Fruit fly (Drosophila melanogaster) whole organism, prepupa: Measurements from ENCODE around the gene bru1.

Source experiments
- Blimp-1 ChIP-seq: fragments of 200-800 bp; sonication (Bioruptor generic); optimal IDR thresholded peaks from 3 replicates; lab custom pipeline; 2017; ENCODE audit warnings: missing biosample characterization, missing genetic modification characterization, mild to moderate bottlenecking, moderate library complexity, missing genetic modification reagents
- CG10631 ChIP-seq: fragments of 200-800 bp; sonication (Bioruptor generic); optimal IDR thresholded peaks from 2 replicates; lab custom pipeline; 2016; ENCODE audit warnings: missing biosample characterization, missing genetic modification characterization
- CG10669 ChIP-seq: fragments of 200-800 bp; sonication (Bioruptor generic); optimal IDR thresholded peaks from 3 replicates; lab custom pipeline; 2018; ENCODE audit warnings: missing biosample characterization, mild to moderate bottlenecking, missing genetic modification characterization, moderate library complexity
- CG11762 ChIP-seq: fragments of 200-800 bp; sonication (Bioruptor generic); optimal IDR thresholded peaks from 3 replicates; lab custom pipeline; 2016; ENCODE audit warnings: missing biosample characterization, missing genetic modification characterization; ENCODE audit not compliant: insufficient read depth
- CG11902 ChIP-seq: fragments of 200-800 bp; sonication (Bioruptor generic); optimal IDR thresholded peaks from 3 replicates; lab custom pipeline; 2016; ENCODE audit warnings: missing biosample characterization, missing genetic modification characterization
- CG15336 ChIP-seq: fragments of 200-800 bp; sonication (Bioruptor generic); IDR thresholded peaks from 2 replicates; pipeline ENCODE4 v1.3.6; 2022; ENCODE audit warnings: missing biosample characterization, missing genetic modification characterization
- CG16779 ChIP-seq: fragments of 200-800 bp; sonication (Bioruptor generic); optimal IDR thresholded peaks from 3 replicates; lab custom pipeline; 2017; ENCODE audit warnings: missing biosample characterization, mild to moderate bottlenecking, missing genetic modification characterization
- CG3032 ChIP-seq: fragments of 200-800 bp; optimal IDR thresholded peaks from 2 replicates; lab custom pipeline; 2019; ENCODE audit warnings: missing biosample characterization, mild to moderate bottlenecking, missing genetic modification characterization, moderate library complexity
- CG31627 ChIP-seq: fragments of 200-800 bp; sonication (Bioruptor generic); optimal IDR thresholded peaks from 3 replicates; lab custom pipeline; 2016; ENCODE audit warnings: missing biosample characterization, missing genetic modification characterization
- CG32006 ChIP-seq: fragments of 200-800 bp; sonication (Bioruptor generic); optimal IDR thresholded peaks from 3 replicates; lab custom pipeline; 2017; ENCODE audit warnings: missing biosample characterization, mild to moderate bottlenecking, missing genetic modification characterization
- CG34406 ChIP-seq: fragments of 200-800 bp; sonication (Bioruptor generic); optimal IDR thresholded peaks from 3 replicates; lab custom pipeline; 2016; ENCODE audit warnings: missing biosample characterization, missing genetic modification characterization
- CG4318 ChIP-seq: fragments of 200-800 bp; sonication (Bioruptor generic); optimal IDR thresholded peaks from 3 replicates; lab custom pipeline; 2017; ENCODE audit warnings: missing biosample characterization, mild to moderate bottlenecking, missing genetic modification characterization
- CG6163 ChIP-seq: fragments of 200-800 bp; sonication (Bioruptor generic); IDR thresholded peaks from 3 replicates; pipeline ENCODE4 v1.3.6; 2022; ENCODE audit warnings: missing biosample characterization, missing genetic modification characterization
- CG6276 ChIP-seq: fragments of 200-800 bp; sonication (Bioruptor generic); optimal IDR thresholded peaks from 2 replicates; lab custom pipeline; 2017; ENCODE audit warnings: missing biosample characterization, mild to moderate bottlenecking, missing genetic modification characterization
- CG6792 ChIP-seq: fragments of 200-800 bp; sonication (Bioruptor generic); optimal IDR thresholded peaks from 3 replicates; lab custom pipeline; 2016; ENCODE audit warnings: missing biosample characterization, missing genetic modification characterization
- CG6854 ChIP-seq: fragments of 200-800 bp; sonication (Bioruptor generic); optimal IDR thresholded peaks from 2 replicates; lab custom pipeline; 2017; ENCODE audit warnings: missing biosample characterization, mild to moderate bottlenecking, missing genetic modification characterization
- CG8319 ChIP-seq: fragments of 200-800 bp; sonication (Bioruptor generic); optimal IDR thresholded peaks from 3 replicates; lab custom pipeline; 2016; ENCODE audit warnings: missing biosample characterization, missing genetic modification characterization
- CG8632 ChIP-seq: fragments of 200-800 bp; sonication (Bioruptor generic); optimal IDR thresholded peaks from 3 replicates; lab custom pipeline; 2016; ENCODE audit warnings: missing biosample characterization, missing genetic modification characterization
- Eip75B ChIP-seq: fragments of 200-800 bp; sonication (Bioruptor generic); optimal IDR thresholded peaks from 3 replicates; lab custom pipeline; 2016; ENCODE audit warnings: missing biosample characterization, missing genetic modification characterization
- Eip78C ChIP-seq: fragments of 200-800 bp; sonication (Bioruptor generic); peaks from one replicate; lab custom pipeline; 2016; ENCODE audit warnings: missing biosample characterization, missing genetic modification characterization
- Ets21C ChIP-seq: fragments of 200-800 bp; sonication (Bioruptor generic); optimal IDR thresholded peaks from 3 replicates; lab custom pipeline; 2016; ENCODE audit warnings: missing biosample characterization, missing genetic modification characterization
- Ets96B ChIP-seq: fragments of 200-800 bp; optimal IDR thresholded peaks from 2 replicates; lab custom pipeline; 2019; ENCODE audit warnings: missing biosample characterization, mild to moderate bottlenecking, missing genetic modification characterization, moderate library complexity
- Hr38 ChIP-seq: sonication (Bioruptor generic); optimal IDR thresholded peaks from 2 replicates; lab custom pipeline; 2016; ENCODE audit warnings: missing biosample characterization, missing genetic modification characterization
- Hr39 ChIP-seq: fragments of 200-800 bp; sonication (Bioruptor generic); optimal IDR thresholded peaks from 2 replicates; lab custom pipeline; 2016; ENCODE audit warnings: missing biosample characterization, missing genetic modification characterization
- Lpt ChIP-seq: fragments of 200-800 bp; sonication (Bioruptor generic); optimal IDR thresholded peaks from 3 replicates; lab custom pipeline; 2016; ENCODE audit warnings: missing biosample characterization, missing genetic modification characterization
- Met ChIP-seq: fragments of 200-800 bp; sonication (Bioruptor generic); optimal IDR thresholded peaks from 3 replicates; lab custom pipeline; 2016; ENCODE audit warnings: missing biosample characterization, missing genetic modification characterization
- Smox ChIP-seq: fragments of 200-800 bp; sonication (Bioruptor generic); optimal IDR thresholded peaks from 3 replicates; lab custom pipeline; 2016; ENCODE audit warnings: missing biosample characterization, missing genetic modification characterization
- Sox102F ChIP-seq: fragments of 200-800 bp; sonication (Bioruptor generic); optimal IDR thresholded peaks from 2 replicates; lab custom pipeline; 2016; ENCODE audit warnings: missing biosample characterization, mild to moderate bottlenecking, missing genetic modification characterization
- Sox14 ChIP-seq: fragments of 200-800 bp; sonication (Bioruptor generic); optimal IDR thresholded peaks from 3 replicates; lab custom pipeline; 2016; ENCODE audit warnings: missing biosample characterization, missing genetic modification characterization
- Sox15 ChIP-seq: fragments of 200-800 bp; sonication (Bioruptor generic); optimal IDR thresholded peaks from 3 replicates; lab custom pipeline; 2016; ENCODE audit warnings: missing biosample characterization, missing genetic modification characterization
- achi ChIP-seq: fragments of 200-800 bp; sonication (Bioruptor generic); optimal IDR thresholded peaks from 3 replicates; lab custom pipeline; 2016; ENCODE audit warnings: missing biosample characterization, missing genetic modification characterization
- cyc ChIP-seq: fragments of 200-800 bp; sonication (Bioruptor generic); optimal IDR thresholded peaks from 3 replicates; lab custom pipeline; 2016; ENCODE audit warnings: missing biosample characterization, missing genetic modification characterization
- dac ChIP-seq: fragments of 200-800 bp; sonication (Bioruptor generic); optimal IDR thresholded peaks from 2 replicates; lab custom pipeline; 2017; ENCODE audit warnings: missing biosample characterization, mild to moderate bottlenecking, missing genetic modification characterization
- dsx ChIP-seq: fragments of 200-800 bp; optimal IDR thresholded peaks from 3 replicates; lab custom pipeline; 2019; ENCODE audit warnings: missing biosample characterization, mild to moderate bottlenecking, missing genetic modification characterization, moderate library complexity; ENCODE audit not compliant: poor library complexity, severe bottlenecking
- eg ChIP-seq: fragments of 200-800 bp; sonication (Bioruptor generic); IDR thresholded peaks from 3 replicates; pipeline ENCODE4 v1.3.6; 2022; ENCODE audit warnings: missing biosample characterization, missing genetic modification characterization
- esn ChIP-seq: fragments of 200-800 bp; sonication (Bioruptor generic); optimal IDR thresholded peaks from 2 replicates; lab custom pipeline; 2016; ENCODE audit warnings: missing biosample characterization, mild to moderate bottlenecking, missing genetic modification characterization, moderate library complexity
- fd85E ChIP-seq: fragments of 200-800 bp; sonication (Bioruptor generic); optimal IDR thresholded peaks from 3 replicates; lab custom pipeline; 2016; ENCODE audit warnings: missing biosample characterization, missing genetic modification characterization
- lz ChIP-seq: fragments of 200-800 bp; sonication (Bioruptor generic); optimal IDR thresholded peaks from 3 replicates; lab custom pipeline; 2016; ENCODE audit warnings: missing biosample characterization, missing genetic modification characterization
- net ChIP-seq: fragments of 200-800 bp; sonication (Bioruptor generic); optimal IDR thresholded peaks from 3 replicates; lab custom pipeline; 2016; ENCODE audit warnings: missing biosample characterization, missing genetic modification characterization
- pdm3 ChIP-seq: fragments of 200-800 bp; sonication (Bioruptor generic); optimal IDR thresholded peaks from 3 replicates; lab custom pipeline; 2016; ENCODE audit warnings: missing biosample characterization, missing genetic modification characterization
- spab ChIP-seq: fragments of 200-800 bp; sonication (Bioruptor generic); optimal IDR thresholded peaks from 2 replicates; lab custom pipeline; 2017; ENCODE audit warnings: missing biosample characterization, mild to moderate bottlenecking, missing genetic modification characterization, missing genetic modification reagents
- ss ChIP-seq, 2 experiments: fragments of 200-800 bp; sonication (Bioruptor generic); optimal IDR thresholded peaks; 2 replicates in 1 of 2; 3 replicates in 1 of 2; lab custom pipeline; 2017 to 2018; ENCODE audit warnings: mild to moderate bottlenecking in 2 of 2, missing biosample characterization in 2 of 2, missing genetic modification characterization in 2 of 2, moderate library complexity in 1 of 2
- svp ChIP-seq: fragments of 200-800 bp; sonication (Bioruptor generic); peaks from one replicate; lab custom pipeline; 2016; ENCODE audit warnings: missing biosample characterization, missing genetic modification characterization
- vri ChIP-seq: fragments of 200-800 bp; sonication (Bioruptor generic); optimal IDR thresholded peaks from 3 replicates; lab custom pipeline; 2016; ENCODE audit warnings: missing biosample characterization, mild to moderate bottlenecking, missing genetic modification characterization

The bru1 gene

DNA sequence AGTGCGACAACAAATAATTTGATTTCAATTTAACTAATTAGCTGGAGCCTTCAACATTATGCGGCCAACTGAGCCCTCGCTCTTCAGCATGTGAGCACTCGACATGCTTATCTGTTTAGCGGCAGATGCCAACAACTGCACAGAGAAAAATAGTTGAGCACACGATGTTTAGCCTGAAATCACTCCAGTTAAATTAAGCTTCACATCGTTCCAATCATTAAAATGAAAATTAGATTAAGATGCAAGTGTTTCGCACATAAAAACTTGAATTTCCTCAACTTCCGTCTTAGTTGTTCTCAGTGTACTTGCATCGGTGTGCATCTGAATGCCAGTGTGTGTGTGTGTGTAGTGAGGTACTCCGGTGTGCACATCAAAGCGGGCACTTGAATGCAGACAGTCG lies 176.1 kb downstream of the bru1 start (continued):
- TF ChIP-seq esn (GFP tag; lab: Kevin White, UChicago) (no peak), CG4318 (GFP tag; lab: Kevin White, UChicago) (no peak), Met (GFP tag; lab: Kevin White, UChicago) (no peak), Hr38 (GFP tag; lab: Kevin White, UChicago) (no peak), Hr39 (GFP tag; lab: Kevin White, UChicago) (no peak), CG32006 (GFP tag; lab: Kevin White, UChicago) (peak; percentile 33), achi (GFP tag; lab: Kevin White, UChicago) (peak; percentile 10), CG6163 (peak; percentile 68; the same call in 2 of the 3 replicates), Eip78C (no peak), Ets96B (tag; lab: Kevin White, UChicago) (no peak), Eip75B (peak; percentile 8), pdm3 (GFP tag; lab: Kevin White, UChicago) (no peak), Sox14 (no peak), CG6792 (GFP tag; lab: Kevin White, UChicago) (no peak), cyc (GFP tag; lab: Kevin White, UChicago) (no peak), CG6854 (GFP tag; lab: Kevin White, UChicago) (no peak), Sox15 (GFP tag; lab: Kevin White, UChicago) (no peak), CG16779 (no peak), CG15336 (GFP tag; lab: Robert Waterston, UW) (0 out of 2 replicates have a peak, but pooled peaks have one; percentile 11), CG11902 (GFP tag; lab: Kevin White, UChicago) (no peak), svp (GFP tag; lab: Kevin White, UChicago) (peak; percentile 40), CG31627 (GFP tag; lab: Kevin White, UChicago) (no peak), Blimp-1 (GFP tag; lab: Kevin White, UChicago) (no peak), CG3032 (tag; lab: Kevin White, UChicago) (no peak), CG10669 (GFP tag; lab: Kevin White, UChicago) (no peak), CG10631 (GFP tag; lab: Kevin White, UChicago) (no peak), eg (peak; percentile 45; the same call in 1 of the 3 replicates), CG6276 (no peak), spab (GFP tag; lab: Kevin White, UChicago) (no peak), CG8632 (GFP tag; lab: Kevin White, UChicago) (peak; percentile 2), net (GFP tag; lab: Kevin White, UChicago) (no peak), vri (GFP tag; lab: Kevin White, UChicago) (no peak), CG8319 (GFP tag; lab: Kevin White, UChicago) (no peak), CG34406 (no peak), lz (GFP tag; lab: Kevin White, UChicago) (no peak), fd85E (GFP tag; lab: Kevin White, UChicago) (no peak), dac (GFP tag; lab: Kevin White, UChicago) (no peak), Sox102F (no peak), Smox (GFP tag; lab: Kevin White, UChicago) (no peak), dsx (GFP tag; lab: Kevin White, UChicago) (no peak), CG11762 (GFP tag; lab: Kevin White, UChicago) (no peak), ss (GFP tag; optimal IDR thresholded peaks at IDR 0.05; lab: Kevin White, UChicago) (no peak), Lpt (no peak)

DNA sequence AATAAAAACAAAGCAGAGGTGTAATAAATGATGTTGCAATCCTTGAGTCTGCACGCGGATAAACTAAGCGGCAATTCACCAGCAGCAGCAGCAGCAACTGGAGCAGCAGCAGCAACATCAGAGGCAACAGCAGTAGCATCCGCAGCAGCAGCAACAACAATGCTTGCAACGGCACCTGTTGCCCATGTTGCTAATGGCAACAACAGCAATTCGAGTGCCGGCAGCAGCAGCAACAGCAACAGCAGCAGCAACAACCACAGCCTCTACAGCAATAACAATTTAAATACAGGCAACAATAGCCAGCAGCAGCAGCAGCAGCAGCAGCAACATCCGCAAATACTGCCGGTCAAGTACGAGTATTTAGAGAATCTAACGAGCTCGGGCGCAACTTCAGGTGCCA lies 177.2 kb downstream of the bru1 start:
- TF ChIP-seq CG8632 (GFP tag; lab: Kevin White, UChicago) (no peak), Ets21C (no peak), CG6276 (no peak), net (GFP tag; lab: Kevin White, UChicago) (no peak), CG34406 (no peak), Hr38 (GFP tag; lab: Kevin White, UChicago) (no peak), spab (GFP tag; lab: Kevin White, UChicago) (no peak), Sox15 (GFP tag; lab: Kevin White, UChicago) (no peak)
